Worm (Caenorhabditis elegans) whole organism, L4/young adult: ENCODE data around the gene lin-52.

Experiments used
- W03F9.2 ChIP-seq: fragments of 150-350 bp; optimal IDR thresholded peaks from 2 replicates; lab custom pipeline; 2014; ENCODE audit warnings: missing biosample characterization, missing genetic modification characterization
- dao-5 ChIP-seq: sonication (generic microtip); optimal IDR thresholded peaks from 2 replicates; lab custom pipeline; 2016; ENCODE audit warnings: missing genotype, missing genetic modification characterization, moderate library complexity, missing compliant biosample characterization
- him-1 ChIP-seq: sonication (generic microtip); optimal IDR thresholded peaks from 2 replicates; lab custom pipeline; 2016; ENCODE audit warnings: missing genotype, missing genetic modification reagents, missing genetic modification characterization, missing compliant biosample characterization

- TF ChIP-seq dao-5 (tag; lab: Kevin White, UChicago) (no peak), him-1 (tag; lab: Kevin White, UChicago) (no peak), W03F9.2 (tag; lab: Kevin White, UChicago) (no peak)
Measured at ce11 chrIII:9849950-9850349, 25.4 kb upstream of the lin-52 start.
